Worm (Caenorhabditis elegans) whole organism, L1 larva: ENCODE measurements around the gene tkr-3.

Experiments used
- C34B4.2 ChIP-seq: sonication (generic microtip); optimal IDR thresholded peaks from 2 replicates; lab custom pipeline; 2017; ENCODE audit warnings: mild to moderate bottlenecking, missing genetic modification characterization, missing compliant biosample characterization
- ceh-63 ChIP-seq: fragments of 200-800 bp; sonication (Bioruptor generic); optimal IDR thresholded peaks from 2 replicates; lab custom pipeline; 2018; ENCODE audit warnings: mild to moderate bottlenecking, missing genetic modification characterization, missing compliant biosample characterization
- ceh-82 ChIP-seq, 3 experiments: fragments of 150-350 bp in 1 of 3; sonication (generic microtip) in 2 of 3; optimal IDR thresholded peaks; 2 replicates each; lab custom pipeline; 2014 to 2017; ENCODE audit warnings: missing biosample characterization in 3 of 3, missing genetic modification characterization in 3 of 3
- ceh-88 ChIP-seq: fragments of 200-800 bp; sonication (Bioruptor generic); IDR thresholded peaks from 2 replicates; pipeline ENCODE4 v1.3.6; 2022; ENCODE audit warnings: missing genetic modification characterization, missing compliant biosample characterization
- ceh-90 ChIP-seq: sonication (generic microtip); optimal IDR thresholded peaks from 2 replicates; lab custom pipeline; 2016; ENCODE audit warnings: missing genetic modification characterization, missing compliant biosample characterization
- dsc-1 ChIP-seq: sonication (generic microtip); optimal IDR thresholded peaks from 2 replicates; lab custom pipeline; 2016; ENCODE audit warnings: mild to moderate bottlenecking, missing genetic modification characterization, missing compliant biosample characterization
- egl-27 ChIP-seq, 2 experiments: fragments of 150-350 bp in 1 of 2; sonication (generic microtip); optimal IDR thresholded peaks; 3 replicates each; lab custom pipeline; 2017 to 2018; ENCODE audit warnings: missing biosample characterization in 2 of 2, missing genetic modification characterization in 2 of 2, missing genetic modification reagents in 2 of 2
- fkh-8 ChIP-seq: sonication (generic microtip); optimal IDR thresholded peaks from 2 replicates; lab custom pipeline; 2016; ENCODE audit warnings: mild to moderate bottlenecking, missing genetic modification characterization, missing compliant biosample characterization
- irx-1 ChIP-seq: sonication (generic microtip); optimal IDR thresholded peaks from 2 replicates; lab custom pipeline; 2016; ENCODE audit warnings: missing genetic modification characterization, missing compliant biosample characterization
- lin-14 ChIP-seq: fragments of 200-800 bp; sonication (Bioruptor generic); optimal IDR thresholded peaks from 2 replicates; lab custom pipeline; 2018; ENCODE audit warnings: mild to moderate bottlenecking, missing genetic modification characterization, moderate library complexity, missing compliant biosample characterization
- lin-39 ChIP-seq: fragments of 150-350 bp; optimal IDR thresholded peaks from 2 replicates; lab custom pipeline; 2014; ENCODE audit warnings: missing biosample characterization, missing genetic modification reagents, missing genetic modification characterization
- mab-9 ChIP-seq: fragments of 200-800 bp; sonication (Bioruptor generic); IDR thresholded peaks from 2 replicates; pipeline ENCODE4 v1.3.6; 2022; ENCODE audit warnings: missing genetic modification reagents, missing genetic modification characterization, missing compliant biosample characterization
- mdl-1 ChIP-seq, 2 experiments: fragments of 150-350 bp; optimal IDR thresholded peaks; 2 replicates each; lab custom pipeline; 2014 to 2017; ENCODE audit warnings: missing biosample characterization in 2 of 2, missing genetic modification characterization in 2 of 2, inconsistent platforms in 1 of 2
- mep-1 ChIP-seq: fragments of 150-350 bp; optimal IDR thresholded peaks from 2 replicates; lab custom pipeline; 2014; ENCODE audit warnings: missing biosample characterization, missing genetic modification characterization
- nhr-19 ChIP-seq: fragments of 200-800 bp; sonication (Bioruptor generic); conservative IDR thresholded peaks from 2 replicates; pipeline ENCODE4 v1.3.6; 2022; ENCODE audit warnings: missing genetic modification characterization, missing compliant biosample characterization
- nhr-237 ChIP-seq: fragments of 150-350 bp; optimal IDR thresholded peaks from 2 replicates; lab custom pipeline; 2014; ENCODE audit warnings: missing biosample characterization, missing genetic modification characterization
- nhr-85 ChIP-seq: sonication (generic microtip); peaks from one replicate; lab custom pipeline; 2016; ENCODE audit warnings: missing genetic modification characterization, inconsistent platforms, missing compliant biosample characterization
- rnt-1 ChIP-seq: sonication (generic microtip); optimal IDR thresholded peaks from 2 replicates; lab custom pipeline; 2016; ENCODE audit warnings: mild to moderate bottlenecking, missing genetic modification characterization, moderate library complexity, missing compliant biosample characterization
- snpc-4 ChIP-seq: fragments of 150-350 bp; optimal IDR thresholded peaks from 2 replicates; lab custom pipeline; 2014; ENCODE audit warnings: missing biosample characterization, missing genetic modification characterization
- snu-23 ChIP-seq: sonication (generic microtip); optimal IDR thresholded peaks from 2 replicates; lab custom pipeline; 2016; ENCODE audit warnings: missing genetic modification characterization, missing compliant biosample characterization
- sox-4 ChIP-seq: sonication (generic microtip); optimal IDR thresholded peaks from 2 replicates; lab custom pipeline; 2016; ENCODE audit warnings: missing genetic modification characterization, missing compliant biosample characterization
- swsn-7 ChIP-seq: sonication (generic microtip); optimal IDR thresholded peaks from 2 replicates; lab custom pipeline; 2016; ENCODE audit warnings: missing genetic modification characterization, missing compliant biosample characterization
- tlp-1 ChIP-seq: fragments of 150-350 bp; optimal IDR thresholded peaks from 2 replicates; lab custom pipeline; 2014; ENCODE audit warnings: missing biosample characterization, missing genetic modification characterization

The tkr-3 gene

ce11 chrIV:5063297-5063696 is 58.6 kb downstream of the tkr-3 start (continued):
- TF ChIP-seq egl-27 (tag; optimal IDR thresholded peaks at IDR 0.05; lab: Kevin White, UChicago) (no peak), snpc-4 (peak; percentile 96), mep-1 (tag; lab: Kevin White, UChicago) (no peak), irx-1 (no peak), nhr-85 (tag; lab: Kevin White, UChicago) (peak; percentile 75), lin-39 (tag; lab: Kevin White, UChicago) (no peak), sox-4 (tag; lab: Kevin White, UChicago) (no peak), dsc-1 (tag; lab: Kevin White, UChicago) (no peak), ceh-90 (tag; lab: Kevin White, UChicago) (no peak), tlp-1 (no peak), swsn-7 (tag; lab: Kevin White, UChicago) (peak; percentile 15), C34B4.2 (no peak), ceh-82 (tag; optimal IDR thresholded peaks at IDR 0.05; lab: Kevin White, UChicago) (no peak), fkh-8 (tag; lab: Kevin White, UChicago) (no peak), snu-23 (no peak), mdl-1 (tag; optimal IDR thresholded peaks at IDR 0.05; lab: Kevin White, UChicago) (no peak), nhr-19 (GFP tag; lab: Robert Waterston, UW) (peak; percentile 66), ceh-88 (no peak), ceh-63 (GFP tag; lab: Kevin White, UChicago) (no peak), mab-9 (GFP tag; lab: Robert Waterston, UW) (no peak), nhr-237 (tag; lab: Kevin White, UChicago) (no peak), lin-14 (GFP tag; lab: Kevin White, UChicago) (peak; percentile 64), rnt-1 (tag; lab: Kevin White, UChicago) (peak; percentile 16)
- TF ChIP-seq, all 84 proteins: peak for 17
